Worm (Caenorhabditis elegans) whole organism, L4/young adult: ENCODE results near the gene C27H5.12.

Source experiments
- dao-5 ChIP-seq: sonication (generic microtip); optimal IDR thresholded peaks from 2 replicates; lab custom pipeline; 2016; ENCODE audit warnings: missing genotype, missing genetic modification characterization, moderate library complexity, missing compliant biosample characterization
- him-1 ChIP-seq: sonication (generic microtip); optimal IDR thresholded peaks from 2 replicates; lab custom pipeline; 2016; ENCODE audit warnings: missing genotype, missing genetic modification reagents, missing genetic modification characterization, missing compliant biosample characterization

ce11 chrII:7183493-7184272 lies 22.3 kb upstream of the C27H5.12 start, which contains the start of gene pdl-1:
- TF ChIP-seq him-1 (tag; lab: Kevin White, UChicago) (peak; percentile 80), dao-5 (tag; lab: Kevin White, UChicago) (peak; percentile 94)
